Worm (Caenorhabditis elegans): ENCODE data around the gene C04G6.4.

Gene C04G6.4

ce11 chrII:5103784-5104457 lies 20.7 kb upstream of the C04G6.4 start, which contains the start of the genes C04G6.11 and mpk-2:
TSS of gene C04G6.11 (minus strand) at chrII:5103834.
TSS of gene mpk-2 (plus strand) at chrII:5104118.
- no peak for TF ChIP-seq nhr-28 (tag; optimal IDR thresholded peaks at IDR 0.05)
- no peak for TF ChIP-seq elt-1 (tag; optimal IDR thresholded peaks at IDR 0.05; ENCODE audit: borderline replicate concordance, insufficient read depth)
- TF ChIP-seq ceh-83 (GFP tag; optimal IDR thresholded peaks at IDR 0.05) = no peak
- no peak for TF ChIP-seq ceh-39 (tag; optimal IDR thresholded peaks at IDR 0.05)
- TF ChIP-seq sem-2 (GFP tag; optimal IDR thresholded peaks at IDR 0.05) = no peak
- TF ChIP-seq M03D4.4 (tag; optimal IDR thresholded peaks at IDR 0.05) = no peak

- no peak for TF ChIP-seq ceh-43 (GFP tag; optimal IDR thresholded peaks at IDR 0.05)
- no peak for TF ChIP-seq unc-39 (tag; optimal IDR thresholded peaks at IDR 0.05)
- TF ChIP-seq M03D4.4 (tag; optimal IDR thresholded peaks at IDR 0.05) = no peak
- no peak for TF ChIP-seq snpc-4 (tag; optimal IDR thresholded peaks at IDR 0.05)
- TF ChIP-seq nhr-12 (tag; optimal IDR thresholded peaks at IDR 0.05) = no peak
- no peak for TF ChIP-seq lin-13 (tag; optimal IDR thresholded peaks at IDR 0.05)
- TF ChIP-seq mep-1 (tag; optimal IDR thresholded peaks at IDR 0.05) = no peak
- TF ChIP-seq lin-32 (GFP tag; optimal IDR thresholded peaks at IDR 0.05) = no peak
- no peak for TF ChIP-seq ham-2 (GFP tag; optimal IDR thresholded peaks at IDR 0.05)
- no peak for TF ChIP-seq ces-1 (GFP tag; optimal IDR thresholded peaks at IDR 0.05)
- TF ChIP-seq zip-8 (tag; optimal IDR thresholded peaks at IDR 0.05) = no peak
- no peak for TF ChIP-seq flh-1 (GFP tag; optimal IDR thresholded peaks at IDR 0.05)
- TF ChIP-seq elt-1 (tag; optimal IDR thresholded peaks at IDR 0.05; ENCODE audit: borderline replicate concordance, insufficient read depth) = no peak
- TF ChIP-seq mls-2 (tag; optimal IDR thresholded peaks at IDR 0.05) = no peak
- TF ChIP-seq sptf-1 (tag; optimal IDR thresholded peaks at IDR 0.05) = no peak
- TF ChIP-seq hlh-1 (tag; optimal IDR thresholded peaks at IDR 0.05) = no peak
Measured at ce11 chrII:5103189-5103588, 19.9 kb upstream of the C04G6.4 start.

ce11 chrII:5101701-5102100 lies 18.5 kb upstream of the C04G6.4 start, which contains the start of the genes idpb-3 and idpb-1:
TSS of gene idpb-3 (minus strand) at chrII:5101801.
TSS of gene idpb-1 (plus strand) at chrII:5101984.
- TF ChIP-seq sptf-1 (tag; optimal IDR thresholded peaks at IDR 0.05) (no peak), flh-1 (GFP tag; optimal IDR thresholded peaks at IDR 0.05) (no peak), mab-5 (tag; optimal IDR thresholded peaks at IDR 0.05) (no peak)

ce11 chrII:5099649-5100048 lies 16.4 kb upstream of the C04G6.4 start, which contains the start of gene C04G6.6:
TSS of gene C04G6.6 (minus strand) at chrII:5099749.
- TF ChIP-seq nhr-2 (tag; optimal IDR thresholded peaks at IDR 0.05) (no peak), cnd-1 (tag; optimal IDR thresholded peaks at IDR 0.05) (no peak), ham-2 (GFP tag; optimal IDR thresholded peaks at IDR 0.05) (no peak), flh-1 (GFP tag; optimal IDR thresholded peaks at IDR 0.05) (no peak), pha-4 (tag; optimal IDR thresholded peaks at IDR 0.05) (no peak), ceh-39 (tag; optimal IDR thresholded peaks at IDR 0.05) (no peak), mab-5 (tag; optimal IDR thresholded peaks at IDR 0.05) (no peak), bed-3 (GFP tag; optimal IDR thresholded peaks at IDR 0.05) (no peak), lin-13 (tag; optimal IDR thresholded peaks at IDR 0.05) (no peak), nhr-28 (tag; optimal IDR thresholded peaks at IDR 0.05) (no peak), nhr-12 (tag; optimal IDR thresholded peaks at IDR 0.05) (no peak), zip-8 (tag; optimal IDR thresholded peaks at IDR 0.05) (no peak), sem-2 (GFP tag; optimal IDR thresholded peaks at IDR 0.05) (no peak)

ce11 chrII:5099034-5099433 lies 15.8 kb upstream of the C04G6.4 start:
- TF ChIP-seq ceh-83 (GFP tag; optimal IDR thresholded peaks at IDR 0.05) (no peak), blmp-1 (tag; optimal IDR thresholded peaks at IDR 0.05) (no peak), ceh-39 (tag; optimal IDR thresholded peaks at IDR 0.05) (no peak), lsy-2 (tag; optimal IDR thresholded peaks at IDR 0.05) (no peak), mls-2 (tag; optimal IDR thresholded peaks at IDR 0.05) (no peak), drap-1 (GFP tag; optimal IDR thresholded peaks at IDR 0.05) (no peak), sptf-1 (tag; optimal IDR thresholded peaks at IDR 0.05) (no peak), nhr-237 (tag; optimal IDR thresholded peaks at IDR 0.05) (no peak), ham-2 (GFP tag; optimal IDR thresholded peaks at IDR 0.05) (no peak), cnd-1 (tag; optimal IDR thresholded peaks at IDR 0.05) (no peak), pha-4 (tag; optimal IDR thresholded peaks at IDR 0.05) (no peak), mab-5 (tag; optimal IDR thresholded peaks at IDR 0.05) (no peak), ces-1 (GFP tag; optimal IDR thresholded peaks at IDR 0.05) (no peak), unc-39 (tag; optimal IDR thresholded peaks at IDR 0.05) (no peak), unc-120 (tag; optimal IDR thresholded peaks at IDR 0.05; ENCODE audit: poor library complexity, severe bottlenecking) (no peak), elt-3 (tag; optimal IDR thresholded peaks at IDR 0.05) (no peak), nhr-12 (tag; optimal IDR thresholded peaks at IDR 0.05) (no peak), elt-1 (tag; optimal IDR thresholded peaks at IDR 0.05; ENCODE audit: borderline replicate concordance, insufficient read depth) (no peak), nhr-76 (tag; optimal IDR thresholded peaks at IDR 0.05) (no peak)

Data from whole organism, mixed stage, embryonic.